Worm (Caenorhabditis elegans): Measurements from ENCODE around the gene wrt-3.

- no peak for TF ChIP-seq mdl-1 (tag; optimal IDR thresholded peaks at IDR 0.05)
- TF ChIP-seq ztf-11 (tag; optimal IDR thresholded peaks at IDR 0.05), result no peak
- TF ChIP-seq ama-1 (optimal IDR thresholded peaks at IDR 0.05), result no peak
- no peak for TF ChIP-seq ZK546.5 (tag; optimal IDR thresholded peaks at IDR 0.05)
Measured at ce11 chrIV:9510439-9510838, 33.2 kb upstream of the wrt-3 start, which contains the start of gene C33A12.4.
